Fruit fly (Drosophila melanogaster): ENCODE data around the gene glob3.

DNA sequence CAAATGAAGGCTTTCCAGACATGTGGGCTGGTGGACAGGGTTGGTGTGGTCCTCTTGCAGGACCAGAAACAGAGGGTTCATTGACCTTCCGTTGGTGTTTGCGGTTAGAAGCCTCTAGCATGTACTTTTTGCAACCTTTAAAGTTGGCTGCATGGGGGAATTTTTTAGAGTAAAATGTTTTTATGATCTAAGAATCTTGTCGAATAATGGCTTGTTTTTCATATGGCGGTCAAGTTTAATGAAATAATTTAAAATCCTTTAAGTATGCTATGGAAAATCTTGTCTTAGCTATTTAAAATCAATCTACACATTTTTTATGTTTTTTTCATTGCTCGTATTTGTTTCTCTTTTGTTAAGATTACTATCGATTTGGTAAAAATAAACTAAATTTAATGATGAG is at the start of gene glob3:
- TF ChIP-seq CG31627 (GFP tag; optimal IDR thresholded peaks at IDR 0.05) = no peak
- TF ChIP-seq Blimp-1 (GFP tag; optimal IDR thresholded peaks at IDR 0.05) = no peak
- TF ChIP-seq salr (GFP tag; optimal IDR thresholded peaks at IDR 0.05) = no peak
- no peak for TF ChIP-seq Lpt (GFP tag; optimal IDR thresholded peaks at IDR 0.05)
- TF ChIP-seq Sox14 (GFP tag; optimal IDR thresholded peaks at IDR 0.05) = no peak
- no peak for TF ChIP-seq CG6792 (GFP tag; optimal IDR thresholded peaks at IDR 0.05)
- no peak for TF ChIP-seq Met (GFP tag; optimal IDR thresholded peaks at IDR 0.05)
- no peak for TF ChIP-seq Ets96B (tag; optimal IDR thresholded peaks at IDR 0.05)
- no peak for TF ChIP-seq CG4318 (GFP tag; optimal IDR thresholded peaks at IDR 0.05)
- TF ChIP-seq CG1621 (tag; optimal IDR thresholded peaks at IDR 0.05) = no peak

All from whole organism, prepupa.